Worm (Caenorhabditis elegans) whole organism, late embryonic: ENCODE data around the gene irg-7.

Experiments
- K02D7.2 ChIP-seq: sonication (generic microtip); optimal IDR thresholded peaks from 2 replicates; lab custom pipeline; 2017; ENCODE audit warnings: mild to moderate bottlenecking, missing genetic modification characterization, missing compliant biosample characterization
- ama-1 ChIP-seq: fragments of 150-350 bp; optimal IDR thresholded peaks from 2 replicates; lab custom pipeline; 2014
- hlh-6 ChIP-seq: sonication (generic microtip); optimal IDR thresholded peaks from 2 replicates; lab custom pipeline; 2016; ENCODE audit warnings: missing genotype, missing genetic modification characterization, missing compliant biosample characterization
- lim-6 ChIP-seq: sonication (generic microtip); optimal IDR thresholded peaks from 2 replicates; lab custom pipeline; 2016; ENCODE audit warnings: missing genetic modification characterization, missing compliant biosample characterization
- nhr-11 ChIP-seq: fragments of 150-350 bp; optimal IDR thresholded peaks from 2 replicates; lab custom pipeline; 2014; ENCODE audit warnings: missing biosample characterization, missing genetic modification characterization
- pha-2 ChIP-seq: sonication (generic microtip); optimal IDR thresholded peaks from 2 replicates; lab custom pipeline; 2017; ENCODE audit warnings: mild to moderate bottlenecking, missing genetic modification characterization, missing compliant biosample characterization
- pqm-1 ChIP-seq: sonication (generic microtip); optimal IDR thresholded peaks from 2 replicates; lab custom pipeline; 2016; ENCODE audit warnings: missing genetic modification characterization, missing compliant biosample characterization
- unc-86 ChIP-seq: sonication (generic microtip); optimal IDR thresholded peaks from 2 replicates; lab custom pipeline; 2016; ENCODE audit warnings: missing genetic modification characterization, missing compliant biosample characterization

ce11 chrX:3209523-3209922 lies 33.9 kb downstream of the irg-7 start, which contains the start of gene F28B4.4:
- TF ChIP-seq lim-6 (tag; lab: Kevin White, UChicago) (no peak), pqm-1 (no peak), nhr-11 (no peak), pha-2 (tag; lab: Kevin White, UChicago) (no peak), K02D7.2 (tag; lab: Kevin White, UChicago) (no peak), unc-86 (tag; lab: Kevin White, UChicago) (no peak), hlh-6 (no peak), ama-1 (lab: Kevin White, UChicago) (no peak)
